Fruit fly (Drosophila melanogaster) whole organism, pupa: Measurements from ENCODE around the gene CG34180.

Source experiments
- CG13204 ChIP-seq: fragments of 200-800 bp; sonication (Bioruptor generic); optimal IDR thresholded peaks from 2 replicates; lab custom pipeline; 2018; ENCODE audit warnings: missing biosample characterization, mild to moderate bottlenecking, missing genetic modification characterization, moderate library complexity
- CG17806 ChIP-seq: fragments of 200-800 bp; sonication (Bioruptor generic); optimal IDR thresholded peaks from 2 replicates; lab custom pipeline; 2018; ENCODE audit warnings: missing biosample characterization, mild to moderate bottlenecking, missing genetic modification characterization, moderate library complexity
- CG34367 ChIP-seq: fragments of 200-800 bp; sonication (Bioruptor generic); optimal IDR thresholded peaks from 2 replicates; lab custom pipeline; 2018; ENCODE audit warnings: missing biosample characterization, mild to moderate bottlenecking, missing genetic modification characterization
- fd96Ca ChIP-seq: fragments of 200-800 bp; sonication (Bioruptor generic); IDR thresholded peaks from 3 replicates; pipeline ENCODE4 v1.3.6; 2022; ENCODE audit warnings: missing biosample characterization, missing genetic modification characterization
- rn ChIP-seq: fragments of 200-800 bp; sonication (Bioruptor generic); IDR thresholded peaks from 2 replicates; pipeline ENCODE4 v1.3.6; 2022; ENCODE audit warnings: missing biosample characterization, missing genetic modification characterization

DNA sequence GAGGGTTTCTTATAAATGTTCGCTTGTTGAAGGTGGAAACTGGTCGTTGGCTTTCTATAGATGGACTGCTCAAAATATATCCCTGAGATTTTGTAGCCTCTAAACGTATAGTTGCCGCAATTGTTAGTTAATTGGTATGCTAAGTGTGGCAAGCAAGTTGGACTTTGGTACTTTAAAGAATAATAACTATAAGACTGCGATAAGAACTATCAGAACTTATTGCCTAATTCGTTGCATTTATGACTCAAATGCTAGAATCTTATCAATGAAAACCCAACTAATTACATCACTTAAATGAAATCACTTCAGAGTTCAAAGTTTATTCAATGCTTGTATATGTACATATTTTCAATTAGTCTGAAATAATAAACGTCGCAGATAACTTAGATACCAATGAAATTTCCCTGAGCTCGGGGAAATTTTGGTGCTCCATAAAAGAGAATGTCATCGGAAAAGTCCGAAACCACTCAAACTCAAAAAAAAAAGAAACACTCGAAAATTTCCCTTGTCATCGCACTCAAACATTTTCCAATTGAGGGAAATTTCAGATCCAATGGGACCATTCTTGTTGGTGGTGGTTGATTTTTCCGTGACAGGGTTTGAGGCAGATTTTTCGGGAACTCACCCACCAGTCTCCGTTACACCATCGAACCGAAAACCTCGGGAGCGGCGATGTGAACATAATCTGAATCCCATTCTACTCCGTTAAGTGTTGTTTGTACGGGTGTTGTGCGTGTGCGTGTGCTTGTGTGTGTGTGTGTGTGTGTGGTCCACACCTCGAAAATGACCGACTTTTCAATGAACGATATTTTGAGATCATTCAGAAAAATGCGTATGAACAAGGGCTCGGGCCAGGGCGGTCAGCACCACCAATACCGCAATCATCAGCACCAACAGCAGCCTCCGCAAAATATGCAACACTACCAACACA lies 30.7 kb downstream of the CG34180 start, which contains the start of gene CG45075:
- TF ChIP-seq CG34367 (tag; lab: Kevin White, UChicago) (no peak), rn (GFP tag; lab: Robert Waterston, UW) (no peak), fd96Ca (GFP tag; lab: Robert Waterston, UW) (no peak), CG13204 (GFP tag; lab: Kevin White, UChicago) (no peak), CG17806 (tag; lab: Kevin White, UChicago) (no peak)
